Fruit fly (Drosophila melanogaster) whole organism, embryonic: ENCODE data around the gene Antdh.

Experiments used
- Asciz ChIP-seq: fragments of 200-800 bp; sonication (Bioruptor generic); optimal IDR thresholded peaks from 2 replicates; lab custom pipeline; 2017; ENCODE audit warnings: missing biosample characterization, mild to moderate bottlenecking, missing genetic modification characterization, missing genetic modification reagents
- CG12391 ChIP-seq: fragments of 200-800 bp; sonication (Bioruptor generic); optimal IDR thresholded peaks from 3 replicates; lab custom pipeline; 2018; ENCODE audit warnings: missing biosample characterization, mild to moderate bottlenecking, missing genetic modification characterization, moderate library complexity
- CG13424 ChIP-seq: fragments of 200-800 bp; sonication (Bioruptor generic); optimal IDR thresholded peaks from 2 replicates; lab custom pipeline; 2019; ENCODE audit warnings: missing biosample characterization, mild to moderate bottlenecking, missing genetic modification characterization, moderate library complexity
- CG14441 ChIP-seq: fragments of 200-800 bp; sonication (Bioruptor generic); IDR thresholded peaks from 2 replicates; pipeline ENCODE4 v1.3.6; 2022; ENCODE audit warnings: missing biosample characterization, missing genetic modification characterization
- CG14965 ChIP-seq: fragments of 200-800 bp; sonication (Bioruptor generic); optimal IDR thresholded peaks from 2 replicates; lab custom pipeline; 2016; ENCODE audit warnings: missing biosample characterization, missing genetic modification characterization, borderline replicate concordance
- CG1602 ChIP-seq: fragments of 200-800 bp; sonication (Bioruptor generic); optimal IDR thresholded peaks from 3 replicates; lab custom pipeline; 2016; ENCODE audit warnings: missing biosample characterization, missing genetic modification characterization
- CG16779 ChIP-seq: fragments of 200-800 bp; sonication (Bioruptor generic); IDR thresholded peaks from 2 replicates; pipeline ENCODE4 v1.3.6; 2022; ENCODE audit warnings: missing biosample characterization, missing genetic modification characterization
- CG16815 ChIP-seq: fragments of 200-800 bp; sonication (Bioruptor generic); optimal IDR thresholded peaks from 3 replicates; lab custom pipeline; 2017; ENCODE audit warnings: missing biosample characterization, mild to moderate bottlenecking, missing genetic modification characterization
- CG17359 ChIP-seq: fragments of 200-800 bp; sonication (Bioruptor generic); optimal IDR thresholded peaks from 3 replicates; lab custom pipeline; 2018; ENCODE audit warnings: missing biosample characterization, mild to moderate bottlenecking, missing genetic modification characterization, moderate library complexity
- CG17802 ChIP-seq: fragments of 200-800 bp; sonication (Bioruptor generic); optimal IDR thresholded peaks from 2 replicates; lab custom pipeline; 2018; ENCODE audit warnings: missing biosample characterization, mild to moderate bottlenecking, missing genetic modification characterization, moderate library complexity
- CG1792 ChIP-seq: fragments of 200-800 bp; sonication (Bioruptor generic); optimal IDR thresholded peaks from 2 replicates; lab custom pipeline; 2016; ENCODE audit warnings: missing biosample characterization, missing genetic modification characterization
- CG18262 ChIP-seq: fragments of 200-800 bp; optimal IDR thresholded peaks from 3 replicates; lab custom pipeline; 2019; ENCODE audit warnings: missing biosample characterization, mild to moderate bottlenecking, missing genetic modification characterization, moderate library complexity
- CG2129 ChIP-seq: fragments of 200-800 bp; sonication (Bioruptor generic); IDR thresholded peaks from 2 replicates; pipeline ENCODE4 v1.3.6; 2022; ENCODE audit warnings: missing biosample characterization, missing genetic modification characterization; ENCODE audit not compliant: partially characterized antibody
- CG30431 ChIP-seq: fragments of 200-800 bp; sonication (Bioruptor generic); optimal IDR thresholded peaks from 2 replicates; lab custom pipeline; 2017; ENCODE audit warnings: missing biosample characterization, missing genetic modification characterization
- CG32772 ChIP-seq: fragments of 200-800 bp; sonication (Bioruptor generic); IDR thresholded peaks from 2 replicates; pipeline ENCODE4 v1.3.6; 2022; ENCODE audit warnings: missing biosample characterization, missing genetic modification characterization
- CG34376 ChIP-seq: fragments of 200-800 bp; sonication (Bioruptor generic); optimal IDR thresholded peaks from 2 replicates; lab custom pipeline; 2018; ENCODE audit warnings: missing biosample characterization, mild to moderate bottlenecking, missing genetic modification characterization
- CG4328 ChIP-seq: fragments of 200-800 bp; sonication (Bioruptor generic); optimal IDR thresholded peaks from 3 replicates; lab custom pipeline; 2017; ENCODE audit warnings: missing biosample characterization, missing genetic modification reagents, missing genetic modification characterization
- CG4360 ChIP-seq: fragments of 200-800 bp; sonication (Bioruptor generic); IDR thresholded peaks from 2 replicates; pipeline ENCODE4 v1.3.6; 2022; ENCODE audit warnings: missing biosample characterization, missing genetic modification characterization
- CG6765 ChIP-seq: fragments of 200-800 bp; sonication (Bioruptor generic); optimal IDR thresholded peaks from 3 replicates; lab custom pipeline; 2017; ENCODE audit warnings: missing biosample characterization, mild to moderate bottlenecking, missing genetic modification characterization
- CG7372 ChIP-seq: fragments of 200-800 bp; sonication (Bioruptor generic); IDR thresholded peaks from 2 replicates; pipeline ENCODE4 v1.3.6; 2022; ENCODE audit warnings: missing biosample characterization, missing genetic modification characterization
- CG7963 ChIP-seq: fragments of 200-800 bp; sonication (Bioruptor generic); IDR thresholded peaks from 3 replicates; pipeline ENCODE4 v1.3.6; 2022; ENCODE audit warnings: missing biosample characterization, missing genetic modification characterization; ENCODE audit not compliant: partially characterized antibody
- CG9876 ChIP-seq: fragments of 200-800 bp; sonication (Bioruptor generic); optimal IDR thresholded peaks from 2 replicates; lab custom pipeline; 2016; ENCODE audit warnings: missing biosample characterization, missing genetic modification characterization
- HLH4C ChIP-seq: fragments of 200-800 bp; sonication (Bioruptor generic); IDR thresholded peaks from 3 replicates; pipeline ENCODE4 v1.3.6; 2022; ENCODE audit warnings: missing biosample characterization, missing genetic modification characterization; ENCODE audit not compliant: partially characterized antibody
- Hr3 ChIP-seq: fragments of 200-800 bp; sonication (Bioruptor generic); optimal IDR thresholded peaks from 3 replicates; lab custom pipeline; 2016; ENCODE audit warnings: missing biosample characterization, missing genetic modification characterization
- Hr39 ChIP-seq: fragments of >200 bp; optimal IDR thresholded peaks from 2 replicates; lab custom pipeline; 2017
- Hsf ChIP-seq: fragments of 200-800 bp; sonication (Bioruptor generic); optimal IDR thresholded peaks from 3 replicates; lab custom pipeline; 2016; ENCODE audit warnings: missing biosample characterization, missing genetic modification characterization
- Optix ChIP-seq: fragments of 200-800 bp; sonication (Bioruptor generic); IDR thresholded peaks from 3 replicates; pipeline ENCODE4 v1.3.6; 2022; ENCODE audit warnings: missing biosample characterization, missing genetic modification characterization
- Sry-δ ChIP-seq: fragments of 200-800 bp; sonication (Bioruptor generic); optimal IDR thresholded peaks from 2 replicates; lab custom pipeline; 2016; ENCODE audit warnings: missing biosample characterization, missing genetic modification characterization
- Xbp1 ChIP-seq: fragments of 200-800 bp; sonication (Bioruptor generic); optimal IDR thresholded peaks from 3 replicates; lab custom pipeline; 2016; ENCODE audit warnings: missing biosample characterization, mild to moderate bottlenecking, missing genetic modification characterization
- ac ChIP-seq: fragments of 200-800 bp; sonication (Bioruptor generic); optimal IDR thresholded peaks from 3 replicates; lab custom pipeline; 2017; ENCODE audit warnings: missing biosample characterization, mild to moderate bottlenecking, missing genetic modification characterization
- ase ChIP-seq: fragments of 200-800 bp; sonication (Bioruptor generic); IDR thresholded peaks from 3 replicates; pipeline ENCODE4 v1.3.6; 2022; ENCODE audit warnings: missing biosample characterization, missing genetic modification characterization
- cas ChIP-seq: fragments of 200-800 bp; sonication (Bioruptor generic); IDR thresholded peaks from 2 replicates; pipeline ENCODE4 v1.3.6; 2022; ENCODE audit warnings: missing biosample characterization, missing genetic modification characterization
- caup ChIP-seq: fragments of 200-800 bp; sonication (Bioruptor generic); optimal IDR thresholded peaks from 3 replicates; lab custom pipeline; 2017; ENCODE audit warnings: missing biosample characterization, mild to moderate bottlenecking, missing genetic modification characterization, moderate library complexity; ENCODE audit not compliant: severe bottlenecking
- chm ChIP-seq: fragments of 200-800 bp; sonication (Bioruptor generic); IDR thresholded peaks from 2 replicates; pipeline ENCODE4 v1.3.6; 2022; ENCODE audit warnings: missing biosample characterization, missing genetic modification characterization
- corto ChIP-seq: fragments of 200-800 bp; sonication (Bioruptor generic); optimal IDR thresholded peaks from 2 replicates; lab custom pipeline; 2016; ENCODE audit warnings: missing biosample characterization, mild to moderate bottlenecking, missing genetic modification characterization, moderate library complexity
- dysf ChIP-seq: fragments of 200-800 bp; sonication (Bioruptor generic); IDR thresholded peaks from 3 replicates; pipeline ENCODE4 v1.3.6; 2022; ENCODE audit warnings: missing biosample characterization, missing genetic modification characterization
- ind ChIP-seq: fragments of 200-800 bp; sonication (Bioruptor generic); optimal IDR thresholded peaks from 3 replicates; lab custom pipeline; 2016; ENCODE audit warnings: missing biosample characterization, missing genetic modification characterization
- jing ChIP-seq: fragments of 200-800 bp; sonication (Bioruptor generic); optimal IDR thresholded peaks from 2 replicates; lab custom pipeline; 2018; ENCODE audit warnings: missing biosample characterization, mild to moderate bottlenecking, missing genetic modification characterization
- mirr ChIP-seq: fragments of 200-800 bp; sonication (Bioruptor generic); optimal IDR thresholded peaks from 3 replicates; lab custom pipeline; 2018; ENCODE audit warnings: missing biosample characterization, mild to moderate bottlenecking, missing genetic modification characterization
- nerfin-1 ChIP-seq: fragments of 200-800 bp; sonication (Bioruptor generic); optimal IDR thresholded peaks from 3 replicates; lab custom pipeline; 2019; ENCODE audit warnings: missing biosample characterization, mild to moderate bottlenecking, missing genetic modification characterization, moderate library complexity
- nerfin-2 ChIP-seq: fragments of 200-800 bp; sonication (Bioruptor generic); IDR thresholded peaks from 2 replicates; pipeline ENCODE4 v1.3.6; 2022; ENCODE audit warnings: missing biosample characterization, missing genetic modification characterization; ENCODE audit not compliant: partially characterized antibody
- nom ChIP-seq: fragments of 200-800 bp; sonication (Bioruptor generic); optimal IDR thresholded peaks from 2 replicates; lab custom pipeline; 2017; ENCODE audit warnings: missing biosample characterization, missing genetic modification characterization, mild to moderate bottlenecking, moderate library complexity, missing genetic modification reagents
- odd ChIP-seq: fragments of 200-800 bp; sonication (Bioruptor generic); optimal IDR thresholded peaks from 2 replicates; lab custom pipeline; 2017; ENCODE audit warnings: missing biosample characterization, mild to moderate bottlenecking, missing genetic modification characterization
- pb ChIP-seq: fragments of 200-800 bp; sonication (Bioruptor generic); optimal IDR thresholded peaks from 3 replicates; lab custom pipeline; 2016; ENCODE audit warnings: missing biosample characterization, missing genetic modification characterization
- pnt ChIP-seq: fragments of 200-800 bp; sonication (Bioruptor generic); optimal IDR thresholded peaks from 3 replicates; lab custom pipeline; 2016; ENCODE audit warnings: missing biosample characterization, missing genetic modification characterization
- pros ChIP-seq: fragments of 200-800 bp; sonication (Bioruptor generic); optimal IDR thresholded peaks from 3 replicates; lab custom pipeline; 2019; ENCODE audit warnings: missing biosample characterization, mild to moderate bottlenecking, missing genetic modification characterization, moderate library complexity
- run ChIP-seq: fragments of 200-800 bp; sonication (Bioruptor generic); optimal IDR thresholded peaks from 3 replicates; lab custom pipeline; 2018; ENCODE audit warnings: missing biosample characterization, mild to moderate bottlenecking, missing genetic modification characterization
- sim ChIP-seq: fragments of 200-800 bp; sonication (Bioruptor generic); IDR thresholded peaks from 2 replicates; pipeline ENCODE4 v1.3.6; 2022; ENCODE audit warnings: missing biosample characterization, missing genetic modification characterization
- slou ChIP-seq: fragments of 200-800 bp; sonication (Bioruptor generic); optimal IDR thresholded peaks from 3 replicates; lab custom pipeline; 2016; ENCODE audit warnings: missing biosample characterization, missing genetic modification characterization
- vnd ChIP-seq: fragments of 200-800 bp; sonication (Bioruptor generic); IDR thresholded peaks from 3 replicates; pipeline ENCODE4 v1.3.6; 2022; ENCODE audit warnings: missing biosample characterization, missing genetic modification characterization; ENCODE audit not compliant: partially characterized antibody
- zfh2 ChIP-seq: fragments of 200-800 bp; sonication (Bioruptor generic); optimal IDR thresholded peaks from 2 replicates; lab custom pipeline; 2016; ENCODE audit warnings: missing biosample characterization, missing genetic modification characterization

Gene Antdh

DNA sequence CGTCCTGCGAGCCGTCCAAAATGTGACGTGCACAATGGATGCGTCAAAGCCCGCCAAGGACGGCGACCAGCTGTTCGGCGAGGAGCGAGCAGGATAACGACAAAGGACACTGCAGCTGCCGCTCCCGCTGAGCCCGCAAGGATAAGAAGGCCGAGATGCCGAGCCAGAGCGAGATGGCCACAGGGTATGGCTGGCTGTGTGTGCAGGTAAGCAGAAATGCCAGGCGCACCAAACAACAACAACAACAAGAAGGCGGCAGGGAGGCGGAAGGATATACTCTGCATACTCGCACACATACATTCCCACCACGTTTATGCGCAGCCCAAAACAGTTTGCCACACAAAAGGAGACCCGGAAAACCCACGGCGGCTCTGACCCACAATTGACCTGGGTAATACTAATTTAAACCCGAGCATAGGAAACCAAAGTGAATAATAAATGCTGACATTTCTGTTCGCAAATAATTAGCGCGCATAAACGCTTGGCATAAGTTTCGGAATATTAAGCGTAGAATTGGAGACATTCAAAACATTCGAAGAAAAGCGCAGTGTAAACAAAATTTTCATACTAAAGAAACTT, 22.2 kb downstream of the Antdh start (continued):
- TF ChIP-seq CG14441 (GFP tag; lab: Robert Waterston, UW) (peak; percentile 23; the same call in 1 of the 2 replicates), cas (no peak), CG2129 (GFP tag; lab: Robert Waterston, UW) (no peak), Optix (no peak), chm (no peak), odd (GFP tag; lab: Kevin White, UChicago) (no peak), CG9876 (GFP tag; lab: Kevin White, UChicago) (no peak), ac (GFP tag; lab: Kevin White, UChicago) (peak; percentile 69), CG16779 (0 out of 2 replicates have a peak, but pooled peaks have one; percentile 34), CG32772 (GFP tag; lab: Robert Waterston, UW) (no peak), CG34376 (GFP tag; lab: Kevin White, UChicago) (no peak), HLH4C (GFP tag; lab: Robert Waterston, UW) (no peak), CG4360 (GFP tag; lab: Robert Waterston, UW) (peak; percentile 94), nerfin-2 (GFP tag; lab: Robert Waterston, UW) (no peak), CG13424 (tag; lab: Kevin White, UChicago) (peak; percentile 36), Xbp1 (GFP tag; lab: Kevin White, UChicago) (peak; percentile 25), corto (no peak), mirr (GFP tag; lab: Kevin White, UChicago) (no peak), run (tag; lab: Kevin White, UChicago) (no peak), Asciz (GFP tag; lab: Kevin White, UChicago) (no peak), CG12391 (tag; lab: Kevin White, UChicago) (peak; percentile 30), CG1602 (GFP tag; lab: Kevin White, UChicago) (no peak), CG14965 (GFP tag; lab: Kevin White, UChicago) (no peak), CG17359 (tag; lab: Kevin White, UChicago) (peak; percentile 26), CG16815 (GFP tag; lab: Kevin White, UChicago) (no peak), Hr39 (lab: Kevin White, UChicago) (no peak), nom (GFP tag; lab: Kevin White, UChicago) (peak; percentile 30), Hr3 (GFP tag; lab: Kevin White, UChicago) (no peak), CG6765 (GFP tag; lab: Kevin White, UChicago) (no peak), nerfin-1 (peak; percentile 45), caup (GFP tag; lab: Kevin White, UChicago) (peak; percentile 6)

dm6 chrX:11144575-11144974, 24.3 kb downstream of the Antdh start:
- TF ChIP-seq slou (GFP tag; lab: Kevin White, UChicago) (no peak), dysf (GFP tag; lab: Robert Waterston, UW) (no peak), ase (GFP tag; lab: Robert Waterston, UW) (no peak), CG1792 (GFP tag; lab: Kevin White, UChicago) (no peak), CG17802 (tag; lab: Kevin White, UChicago) (no peak), CG18262 (no peak), jing (GFP tag; lab: Kevin White, UChicago) (no peak), CG7963 (GFP tag; lab: Robert Waterston, UW) (0 out of 3 replicates have a peak, but pooled peaks have one; percentile 33), vnd (GFP tag; lab: Robert Waterston, UW) (0 out of 3 replicates have a peak, but pooled peaks have one; percentile 16), zfh2 (no peak), pb (GFP tag; lab: Kevin White, UChicago) (no peak), CG4328 (GFP tag; lab: Kevin White, UChicago) (no peak), pros (GFP tag; lab: Kevin White, UChicago) (no peak), Hsf (no peak), CG16779 (no peak), Sry-δ (GFP tag; lab: Kevin White, UChicago) (no peak), sim (GFP tag; lab: Robert Waterston, UW) (no peak), ind (GFP tag; lab: Kevin White, UChicago) (no peak), pnt (GFP tag; lab: Kevin White, UChicago) (no peak), CG7372 (GFP tag; lab: Robert Waterston, UW) (no peak), CG30431 (GFP tag; lab: Kevin White, UChicago) (no peak)
